Worm (Caenorhabditis elegans) whole organism, mixed stage, embryonic: ENCODE measurements around the gene sdz-20.

ENCODE experiments used
- elt-1 ChIP-seq: sonication (generic microtip); optimal IDR thresholded peaks from 2 replicates; lab custom pipeline; 2017; ENCODE audit warnings: missing genetic modification characterization, mild to moderate bottlenecking, missing compliant biosample characterization, antibody characterized with exemption, moderate library complexity, borderline replicate concordance; ENCODE audit not compliant: insufficient read depth
- lin-13 ChIP-seq: fragments of 150-350 bp; optimal IDR thresholded peaks from 2 replicates; lab custom pipeline; 2014; ENCODE audit warnings: missing biosample characterization, missing genetic modification characterization
- nhr-12 ChIP-seq: fragments of 150-350 bp; optimal IDR thresholded peaks from 2 replicates; lab custom pipeline; 2014; ENCODE audit warnings: missing biosample characterization, missing genetic modification characterization
- nhr-28 ChIP-seq: fragments of 150-350 bp; optimal IDR thresholded peaks from 2 replicates; lab custom pipeline; 2014; ENCODE audit warnings: missing biosample characterization, missing genetic modification characterization

- TF ChIP-seq lin-13 (tag; lab: Kevin White, UChicago): no peak
- no peak for TF ChIP-seq nhr-12
- no peak for TF ChIP-seq nhr-28 (tag; lab: Kevin White, UChicago)
- no peak for TF ChIP-seq elt-1 (tag; lab: Kevin White, UChicago)
Measured at ce11 chrIII:13383159-13383558, 49.3 kb downstream of the sdz-20 start.
